Worm (Caenorhabditis elegans): Measurements from ENCODE around the gene ZC266.1.

The ZC266.1 gene

ce11 chrV:4730075-4730474, 30.0 kb upstream of the ZC266.1 start, which contains the start of gene tig-2:
Gene tig-2, minus strand, starts transcription at chrV:4730161.
- TF ChIP-seq efl-1 (GFP tag; optimal IDR thresholded peaks at IDR 0.05) (no peak), Y79H2A.3 (GFP tag; conservative IDR thresholded peaks at IDR 0.05) (no peak), nfyb-1 (GFP tag; IDR thresholded peaks at IDR 0.05) (0 out of 2 replicates have a peak, but pooled peaks have one; percentile 22), K11D2.4 (GFP tag; IDR thresholded peaks at IDR 0.05) (peak; percentile 52; the same call in 1 of the 2 replicates), akir-1 (GFP tag; optimal IDR thresholded peaks at IDR 0.05) (no peak), mes-4 (tag; optimal IDR thresholded peaks at IDR 0.05) (no peak), ceh-91 (GFP tag; IDR thresholded peaks at IDR 0.05) (no peak), hmg-20 (GFP tag; IDR thresholded peaks at IDR 0.05) (no peak), madf-3 (GFP tag; IDR thresholded peaks at IDR 0.05) (no peak), atf-7 (tag; optimal IDR thresholded peaks at IDR 0.05) (no peak), ztf-26 (tag; optimal IDR thresholded peaks at IDR 0.05) (peak; percentile 38), cebp-1 (GFP tag; IDR thresholded peaks at IDR 0.05) (no peak), cebp-1 (tag; optimal IDR thresholded peaks at IDR 0.05) (peak; percentile 40), somi-1 (GFP tag; optimal IDR thresholded peaks at IDR 0.05) (peak; percentile 63), F55B11.4 (tag; optimal IDR thresholded peaks at IDR 0.05; ENCODE audit: borderline replicate concordance, insufficient read depth) (no peak), ekl-4 (GFP tag; IDR thresholded peaks at IDR 0.05) (no peak)

DNA sequence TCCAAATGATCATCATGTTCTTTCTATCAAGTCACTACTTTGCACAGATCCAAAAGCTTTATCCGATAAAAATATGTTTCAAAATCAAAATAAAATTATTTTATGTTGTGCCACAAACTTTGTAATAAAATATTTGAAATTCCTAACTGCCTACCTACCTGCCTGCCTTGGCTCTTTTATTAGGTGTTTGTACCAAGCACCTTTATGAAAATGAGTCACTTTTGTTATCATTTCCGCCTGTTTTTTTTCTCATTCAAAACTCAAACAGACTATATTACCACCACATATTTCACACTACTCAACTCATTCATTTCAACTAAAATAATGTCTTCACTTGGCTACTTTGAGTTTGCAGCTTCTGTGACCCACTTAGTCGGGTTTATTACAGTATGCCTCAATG, 24.4 kb upstream of the ZC266.1 start, which contains the start of gene F39G3.4:
F39G3.4 (plus strand) TSS at position 301 of the 400 bp plus-strand sequence.
- no peak for TF ChIP-seq snpc-3.4 (tag; optimal IDR thresholded peaks at IDR 0.05)
- no peak for TF ChIP-seq Y53F4B.3 (GFP tag; IDR thresholded peaks at IDR 0.05)
- no peak for TF ChIP-seq ztf-28 (GFP tag; IDR thresholded peaks at IDR 0.05)
- no peak for TF ChIP-seq Y53G8AR.9 (GFP tag; conservative IDR thresholded peaks at IDR 0.05)
- no peak for TF ChIP-seq snpc-4 (GFP tag; optimal IDR thresholded peaks at IDR 0.05)
- TF ChIP-seq snpc-4 (tag; optimal IDR thresholded peaks at IDR 0.05), result no peak
- TF ChIP-seq ceh-91 (GFP tag; IDR thresholded peaks at IDR 0.05), result no peak
- no peak for TF ChIP-seq hmg-20 (GFP tag; IDR thresholded peaks at IDR 0.05)
- TF ChIP-seq ekl-4 (GFP tag; IDR thresholded peaks at IDR 0.05), result no peak
- TF ChIP-seq K11D2.4 (GFP tag; IDR thresholded peaks at IDR 0.05), result no peak

DNA sequence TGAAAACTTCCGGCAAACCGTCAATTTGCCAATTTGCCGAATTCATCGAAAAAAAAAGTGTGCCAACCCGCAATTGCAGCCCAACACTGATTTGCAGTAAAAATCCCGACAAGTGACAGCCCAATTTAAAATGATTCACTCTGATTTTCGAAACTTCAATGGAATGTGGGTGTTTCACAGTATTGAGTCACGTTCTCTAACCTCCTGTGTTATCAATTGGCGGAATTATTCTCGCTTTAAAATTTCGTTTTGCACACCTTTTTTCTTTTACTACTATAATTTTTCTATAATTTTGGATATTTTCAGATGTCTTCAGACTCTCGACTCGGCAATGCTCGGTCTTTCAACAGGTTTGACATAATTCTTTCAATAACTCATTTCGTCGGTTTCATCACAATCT, 22.2 kb upstream of the ZC266.1 start, which contains the start of gene F39G3.5:
F39G3.5 (plus strand) TSS at position 301 of the 400 bp plus-strand sequence.
- TF ChIP-seq Y56A3A.18 (GFP tag; IDR thresholded peaks at IDR 0.05) (no peak), F39B2.1 (GFP tag; IDR thresholded peaks at IDR 0.05) (no peak), madf-6 (GFP tag; IDR thresholded peaks at IDR 0.05) (no peak), zim-3 (tag; optimal IDR thresholded peaks at IDR 0.05) (no peak)

DNA sequence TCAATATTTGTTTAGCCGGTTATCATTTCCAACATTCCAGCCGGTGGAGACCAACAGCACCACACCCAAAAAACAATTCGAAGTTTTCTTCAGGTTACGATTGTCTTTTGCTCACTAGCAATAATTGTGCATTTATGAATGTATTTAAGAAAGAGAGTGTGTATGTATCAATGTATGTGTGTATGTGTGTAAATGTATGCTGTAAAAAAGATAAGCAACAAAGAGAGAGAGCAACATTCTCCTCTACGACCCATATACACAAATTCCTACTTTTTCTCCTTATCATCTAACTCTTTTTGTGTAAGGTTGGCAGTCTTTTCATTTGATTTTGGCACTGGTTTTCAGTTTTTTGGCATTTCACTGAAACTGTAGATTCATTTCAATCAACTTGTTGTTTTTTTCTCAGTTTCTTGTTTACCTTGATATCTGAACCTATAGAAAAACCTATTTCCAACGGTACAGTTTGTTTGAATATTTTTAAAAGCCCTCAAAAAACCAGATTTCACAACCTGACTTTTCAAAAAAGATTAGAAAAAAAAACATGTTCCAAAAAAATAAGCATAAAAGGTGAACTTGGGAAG, 20.9 kb upstream of the ZC266.1 start:
- TF ChIP-seq nhr-80 (tag; optimal IDR thresholded peaks at IDR 0.05) (peak; percentile 72), xnd-1 (tag; optimal IDR thresholded peaks at IDR 0.05) (no peak)

DNA sequence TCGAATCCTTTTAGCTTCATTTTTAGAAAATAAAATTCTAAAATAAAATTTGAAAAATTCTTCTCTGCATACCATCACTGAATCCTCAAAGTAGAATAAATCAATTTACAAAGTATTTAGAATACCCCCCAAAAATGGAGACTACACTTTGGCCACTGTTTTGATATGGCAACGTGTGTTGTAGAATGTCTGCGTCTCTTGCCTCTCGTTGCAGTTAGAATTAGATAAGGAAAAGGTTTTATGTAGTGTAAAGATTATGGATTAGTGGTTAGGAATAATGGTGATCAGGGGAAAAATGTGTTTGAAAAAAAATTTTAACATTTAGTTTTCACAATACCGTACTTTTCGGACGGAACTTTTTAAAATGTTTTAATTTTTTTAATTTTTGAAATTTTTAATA, 19.9 kb upstream of the ZC266.1 start, which contains the start of gene prx-6:
prx-6 (minus strand) TSS at position 129 of the 400 bp plus-strand sequence.
- no peak for TF ChIP-seq nfya-1 (tag; optimal IDR thresholded peaks at IDR 0.05; ENCODE audit: borderline replicate concordance, insufficient read depth)
- TF ChIP-seq Y53G8AR.9 (GFP tag; conservative IDR thresholded peaks at IDR 0.05), result no peak
- TF ChIP-seq nhr-80 (tag; optimal IDR thresholded peaks at IDR 0.05), result peak; percentile 39

- TF ChIP-seq bed-1 (GFP tag; IDR thresholded peaks at IDR 0.05), result no peak
- TF ChIP-seq B0019.2 (GFP tag; conservative IDR thresholded peaks at IDR 0.05), result no peak
- no peak for TF ChIP-seq Y67H2A.10 (GFP tag; conservative IDR thresholded peaks at IDR 0.05)
- no peak for TF ChIP-seq ceh-58 (GFP tag; IDR thresholded peaks at IDR 0.05)
- no peak for TF ChIP-seq ztf-25 (GFP tag; IDR thresholded peaks at IDR 0.05)
- TF ChIP-seq F23B12.7 (tag; optimal IDR thresholded peaks at IDR 0.05; ENCODE audit: insufficient read depth), result no peak
- TF ChIP-seq hrde-1 (tag; optimal IDR thresholded peaks at IDR 0.05; ENCODE audit: borderline replicate concordance), result no peak
- no peak for TF ChIP-seq pha-4 (tag; optimal IDR thresholded peaks at IDR 0.05)
- no peak for TF ChIP-seq mxl-1 (tag; optimal IDR thresholded peaks at IDR 0.05)
- no peak for TF ChIP-seq hlh-12 (tag; optimal IDR thresholded peaks at IDR 0.05)
- no peak for TF ChIP-seq atf-7 (tag; optimal IDR thresholded peaks at IDR 0.05)
- TF ChIP-seq F10E7.11 (tag; optimal IDR thresholded peaks at IDR 0.05), result no peak
Observed at ce11 chrV:4710464-4710863, 10.4 kb upstream of the ZC266.1 start, which contains the start of gene oac-24. Gene oac-24, plus strand, starts transcription at chrV:4710764.
